Worm (Caenorhabditis elegans) whole organism, mixed stage, embryonic: ENCODE data around the gene F55C12.6.

Experiments used
- blmp-1 ChIP-seq: fragments of 150-350 bp; optimal IDR thresholded peaks from 2 replicates; lab custom pipeline; 2014; ENCODE audit warnings: missing biosample characterization, missing genetic modification characterization
- ces-1 ChIP-seq: fragments of 150-350 bp; optimal IDR thresholded peaks from 2 replicates; lab custom pipeline; 2014; ENCODE audit warnings: missing biosample characterization, missing genetic modification reagents, missing genetic modification characterization
- lin-13 ChIP-seq: fragments of 150-350 bp; optimal IDR thresholded peaks from 2 replicates; lab custom pipeline; 2014; ENCODE audit warnings: missing biosample characterization, missing genetic modification characterization
- lin-32 ChIP-seq: fragments of 200-800 bp; sonication (Bioruptor generic); optimal IDR thresholded peaks from 2 replicates; lab custom pipeline; 2018; ENCODE audit warnings: mild to moderate bottlenecking, missing genetic modification characterization, missing compliant biosample characterization
- lsy-2 ChIP-seq: fragments of 150-350 bp; optimal IDR thresholded peaks from 2 replicates; lab custom pipeline; 2014; ENCODE audit warnings: missing biosample characterization, missing genetic modification characterization
- mab-5 ChIP-seq: fragments of 150-350 bp; optimal IDR thresholded peaks from 2 replicates; lab custom pipeline; 2014; ENCODE audit warnings: missing biosample characterization, missing genetic modification characterization
- mep-1 ChIP-seq: fragments of 150-350 bp; optimal IDR thresholded peaks from 2 replicates; lab custom pipeline; 2017; ENCODE audit warnings: missing biosample characterization, missing genetic modification reagents, missing genetic modification characterization, inconsistent platforms
- nhr-12 ChIP-seq: fragments of 150-350 bp; optimal IDR thresholded peaks from 2 replicates; lab custom pipeline; 2014; ENCODE audit warnings: missing biosample characterization, missing genetic modification characterization
- nhr-237 ChIP-seq: fragments of 150-350 bp; optimal IDR thresholded peaks from 2 replicates; lab custom pipeline; 2014; ENCODE audit warnings: missing biosample characterization, missing genetic modification characterization
- snpc-4 ChIP-seq: fragments of 150-350 bp; optimal IDR thresholded peaks from 2 replicates; lab custom pipeline; 2014; ENCODE audit warnings: missing biosample characterization, missing genetic modification characterization
- unc-62 ChIP-seq: fragments of 150-350 bp; optimal IDR thresholded peaks from 2 replicates; lab custom pipeline; 2014; ENCODE audit warnings: missing biosample characterization, missing genetic modification reagents, missing genetic modification characterization

- TF ChIP-seq ces-1 (GFP tag; lab: Kevin White, UChicago) (no peak), blmp-1 (no peak), nhr-12 (tag; lab: Kevin White, UChicago) (no peak), mab-5 (tag; lab: Kevin White, UChicago) (no peak), lsy-2 (tag; lab: Kevin White, UChicago) (no peak), nhr-237 (tag; lab: Kevin White, UChicago) (no peak), snpc-4 (no peak), unc-62 (no peak), lin-13 (tag; lab: Kevin White, UChicago) (no peak), lin-32 (no peak), mep-1 (no peak)
Observed at ce11 chrII:5872414-5872813, 3.5 kb downstream of the F55C12.6 start.
